Worm (Caenorhabditis elegans) whole organism, late embryonic: ENCODE measurements around the gene W03F9.2.

Experiments
- ama-1 ChIP-seq: fragments of 150-350 bp; optimal IDR thresholded peaks from 2 replicates; lab custom pipeline; 2014
- ceh-6 ChIP-seq: fragments of 200-800 bp; sonication (Bioruptor generic); optimal IDR thresholded peaks from 2 replicates; lab custom pipeline; 2018; ENCODE audit warnings: mild to moderate bottlenecking, missing genetic modification characterization, missing compliant biosample characterization
- elt-2 ChIP-seq: sonication (generic microtip); optimal IDR thresholded peaks from 2 replicates; lab custom pipeline; 2016; ENCODE audit warnings: missing genetic modification reagents, missing genetic modification characterization, missing compliant biosample characterization
- mec-3 ChIP-seq: sonication (generic microtip); optimal IDR thresholded peaks from 2 replicates; lab custom pipeline; 2016; ENCODE audit warnings: borderline replicate concordance, missing genetic modification characterization, missing compliant biosample characterization
- nhr-11 ChIP-seq: fragments of 150-350 bp; optimal IDR thresholded peaks from 2 replicates; lab custom pipeline; 2014; ENCODE audit warnings: missing biosample characterization, missing genetic modification characterization
- pha-4 ChIP-seq: fragments of 150-350 bp; optimal IDR thresholded peaks from 2 replicates; lab custom pipeline; 2018; ENCODE audit warnings: missing biosample characterization, missing genetic modification reagents, missing genetic modification characterization
- pqm-1 ChIP-seq: sonication (generic microtip); optimal IDR thresholded peaks from 2 replicates; lab custom pipeline; 2016; ENCODE audit warnings: missing genetic modification characterization, missing compliant biosample characterization

ce11 chrV:116243-116642 is 11.6 kb downstream of the W03F9.2 start:
- TF ChIP-seq ama-1 (lab: Kevin White, UChicago) (no peak), mec-3 (tag; lab: Kevin White, UChicago) (peak; percentile 10), ceh-6 (GFP tag; lab: Kevin White, UChicago) (no peak), pqm-1 (no peak), nhr-11 (no peak), elt-2 (tag; lab: Kevin White, UChicago) (no peak), pha-4 (tag; lab: Kevin White, UChicago) (no peak)
